Worm (Caenorhabditis elegans) whole organism, L2 larva: ENCODE data around the gene dmd-6.

ENCODE experiments used
- blmp-1 ChIP-seq: sonication (generic microtip); optimal IDR thresholded peaks from 2 replicates; lab custom pipeline; 2017; ENCODE audit warnings: missing genetic modification characterization, mild to moderate bottlenecking, missing compliant biosample characterization, antibody characterized with exemption, moderate library complexity; ENCODE audit not compliant: insufficient read depth
- nhr-10 ChIP-seq: sonication (generic microtip); optimal IDR thresholded peaks from 2 replicates; lab custom pipeline; 2017; ENCODE audit warnings: missing biosample characterization, missing genetic modification characterization
- unc-55 ChIP-seq: fragments of 150-350 bp; sonication (generic microtip); optimal IDR thresholded peaks from 3 replicates; lab custom pipeline; 2014; ENCODE audit warnings: missing biosample characterization, missing genetic modification reagents, missing genetic modification characterization

DNA sequence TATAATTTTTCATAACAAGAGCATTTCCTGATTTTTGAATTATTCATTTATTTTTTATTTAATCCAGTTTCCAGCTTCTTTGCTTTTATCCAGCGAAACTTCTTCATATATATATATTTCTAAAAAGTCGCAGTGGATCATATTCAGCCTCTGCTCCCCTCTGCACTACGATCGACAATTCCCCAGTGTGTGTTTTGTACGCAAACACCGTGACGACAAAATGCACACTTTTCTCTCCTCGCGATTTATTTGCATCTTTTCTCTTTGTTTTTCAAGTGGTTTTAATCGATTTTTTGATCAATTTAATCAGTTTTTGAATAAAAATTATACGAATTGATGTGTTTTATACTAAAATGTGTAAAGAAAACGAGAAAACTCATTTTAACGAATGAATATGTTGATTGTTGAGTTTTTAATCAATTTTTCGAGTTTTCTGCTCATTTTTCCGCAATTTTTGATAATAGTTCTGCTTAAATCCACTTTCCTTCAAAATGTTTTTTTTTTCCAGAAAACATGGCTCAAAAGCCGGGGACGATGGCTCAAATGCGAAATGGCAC lies 40.2 kb downstream of the dmd-6 start, which contains the start of gene Y57G11C.33:
- peak; percentile 32 for TF ChIP-seq unc-55
- no peak for TF ChIP-seq blmp-1 (tag; lab: Kevin White, UChicago)
- TF ChIP-seq nhr-10 (tag; lab: Kevin White, UChicago) = no peak
